Worm (Caenorhabditis elegans) whole organism, L4/young adult: ENCODE measurements around the gene psd-1.

Source experiments
- W03F9.2 ChIP-seq: fragments of 150-350 bp; optimal IDR thresholded peaks from 2 replicates; lab custom pipeline; 2014; ENCODE audit warnings: missing biosample characterization, missing genetic modification characterization
- him-1 ChIP-seq: sonication (generic microtip); optimal IDR thresholded peaks from 2 replicates; lab custom pipeline; 2016; ENCODE audit warnings: missing genotype, missing genetic modification reagents, missing genetic modification characterization, missing compliant biosample characterization

ce11 chrIII:7263028-7263427 lies 12.2 kb downstream of the psd-1 start:
- TF ChIP-seq him-1 (tag; lab: Kevin White, UChicago) (no peak), W03F9.2 (tag; lab: Kevin White, UChicago) (no peak)
